Worm (Caenorhabditis elegans) whole organism, young adult: ENCODE data around the gene F10G7.5.

ENCODE experiments used
- B0336.3 ChIP-seq: fragments of 200-800 bp; sonication (Bioruptor generic); IDR thresholded peaks from 2 replicates; pipeline ENCODE4 v1.3.6; 2022; ENCODE audit warnings: missing genetic modification characterization, missing compliant biosample characterization
- C17E4.6 ChIP-seq: fragments of 200-800 bp; sonication (Bioruptor generic); IDR thresholded peaks from 2 replicates; pipeline ENCODE4 v1.3.6; 2022; ENCODE audit warnings: missing genetic modification reagents, missing genetic modification characterization, missing compliant biosample characterization
- F37B4.10 ChIP-seq: fragments of 200-800 bp; sonication (Bioruptor generic); IDR thresholded peaks from 2 replicates; pipeline ENCODE4 v1.3.6; 2022; ENCODE audit warnings: missing genetic modification characterization, missing compliant biosample characterization
- F49E8.2 ChIP-seq: sonication (generic microtip); optimal IDR thresholded peaks from 3 replicates; lab custom pipeline; 2017; ENCODE audit warnings: missing genetic modification characterization, mild to moderate bottlenecking, missing compliant biosample characterization, antibody characterized with exemption, moderate library complexity; ENCODE audit not compliant: insufficient read depth
- T07F8.4 ChIP-seq: sonication (generic microtip); optimal IDR thresholded peaks from 2 replicates; lab custom pipeline; 2016; ENCODE audit warnings: mild to moderate bottlenecking, missing genetic modification characterization, moderate library complexity, missing compliant biosample characterization
- Y53F4B.3 ChIP-seq: fragments of 200-800 bp; sonication (Bioruptor generic); IDR thresholded peaks from 2 replicates; pipeline ENCODE4 v1.3.6; 2022; ENCODE audit warnings: missing genetic modification reagents, missing genetic modification characterization, missing compliant biosample characterization
- Y67H2A.10 ChIP-seq: fragments of 200-800 bp; sonication (Bioruptor generic); conservative IDR thresholded peaks from 2 replicates; pipeline ENCODE4 v1.3.6; 2022; ENCODE audit warnings: missing genetic modification reagents, missing genetic modification characterization, missing compliant biosample characterization
- ZK185.1 ChIP-seq: sonication (generic microtip); optimal IDR thresholded peaks from 2 replicates; lab custom pipeline; 2016; ENCODE audit warnings: mild to moderate bottlenecking, missing genetic modification characterization, missing compliant biosample characterization; ENCODE audit not compliant: poor library complexity, severe bottlenecking
- ama-1 ChIP-seq, 3 experiments: fragments of 150-350 bp in 1 of 3; sonication (generic microtip) in 2 of 3; optimal IDR thresholded peaks; 2 replicates each; lab custom pipeline; 2014 to 2018; ENCODE audit warnings: missing biosample characterization in 2 of 3, missing genetic modification characterization in 2 of 3, missing genetic modification reagents in 2 of 3
- aptf-2 ChIP-seq: fragments of 200-800 bp; sonication (Bioruptor generic); conservative IDR thresholded peaks from 2 replicates; pipeline ENCODE4 v1.3.6; 2022; ENCODE audit warnings: missing genetic modification reagents, missing genetic modification characterization, missing compliant biosample characterization
- aptf-3 ChIP-seq: fragments of 200-800 bp; sonication (Bioruptor generic); IDR thresholded peaks from 2 replicates; pipeline ENCODE4 v1.3.6; 2022; ENCODE audit warnings: missing genetic modification characterization, missing compliant biosample characterization
- atf-7 ChIP-seq: sonication (generic microtip); optimal IDR thresholded peaks from 2 replicates; lab custom pipeline; 2017; ENCODE audit warnings: mild to moderate bottlenecking, missing genetic modification characterization, missing compliant biosample characterization
- cebp-1 ChIP-seq, 2 experiments: fragments of 200-800 bp in 1 of 2; sonication (Bioruptor generic) in 1 of 2; sonication (generic microtip) in 1 of 2; IDR thresholded peaks in 1 of 2; optimal IDR thresholded peaks in 1 of 2; 2 replicates each; pipeline versions ENCODE4 v1.3.6 to Lab custom; 2017 to 2022; ENCODE audit warnings: missing compliant biosample characterization in 2 of 2, missing genetic modification characterization in 2 of 2, mild to moderate bottlenecking in 1 of 2, missing genetic modification reagents in 1 of 2, moderate library complexity in 1 of 2
- ceh-91 ChIP-seq: fragments of 200-800 bp; sonication (Bioruptor generic); IDR thresholded peaks from 2 replicates; pipeline ENCODE4 v1.3.6; 2022; ENCODE audit warnings: missing genetic modification reagents, missing genetic modification characterization, missing compliant biosample characterization
- dox-1 ChIP-seq: fragments of 200-800 bp; sonication (Bioruptor generic); IDR thresholded peaks from 2 replicates; pipeline ENCODE4 v1.3.6; 2022; ENCODE audit warnings: missing genetic modification reagents, missing genetic modification characterization, missing compliant biosample characterization
- dpff-1 ChIP-seq: sonication (generic microtip); optimal IDR thresholded peaks from 2 replicates; lab custom pipeline; 2017; ENCODE audit warnings: mild to moderate bottlenecking, missing genetic modification characterization, missing compliant biosample characterization
- ekl-4 ChIP-seq: fragments of 200-800 bp; sonication (Bioruptor generic); IDR thresholded peaks from 2 replicates; pipeline ENCODE4 v1.3.6; 2022; ENCODE audit warnings: missing genetic modification reagents, missing genetic modification characterization, missing compliant biosample characterization
- fkh-3 ChIP-seq: sonication (generic microtip); optimal IDR thresholded peaks from 2 replicates; lab custom pipeline; 2016; ENCODE audit warnings: mild to moderate bottlenecking, missing genetic modification characterization, missing compliant biosample characterization
- him-1 ChIP-seq: sonication (generic microtip); optimal IDR thresholded peaks from 2 replicates; lab custom pipeline; 2016; ENCODE audit warnings: missing genotype, missing genetic modification reagents, missing genetic modification characterization, missing compliant biosample characterization
- hlh-26 ChIP-seq: fragments of 200-800 bp; sonication (Bioruptor generic); conservative IDR thresholded peaks from 2 replicates; pipeline ENCODE4 v1.3.6; 2022; ENCODE audit warnings: missing genetic modification reagents, missing genetic modification characterization, missing compliant biosample characterization
- hrde-1 ChIP-seq: sonication (generic microtip); optimal IDR thresholded peaks from 2 replicates; lab custom pipeline; 2016; ENCODE audit warnings: missing genetic modification characterization, mild to moderate bottlenecking, missing compliant biosample characterization, moderate library complexity, missing genotype, missing genetic modification reagents, borderline replicate concordance
- hsf-1 ChIP-seq: fragments of 200-800 bp; sonication (Bioruptor generic); IDR thresholded peaks from 2 replicates; pipeline ENCODE4 v1.3.6; 2022; ENCODE audit warnings: missing genetic modification reagents, missing genetic modification characterization, missing compliant biosample characterization
- let-607 ChIP-seq, 2 experiments: fragments of 200-800 bp in 1 of 2; sonication (Bioruptor generic) in 1 of 2; sonication (generic microtip) in 1 of 2; optimal IDR thresholded peaks; 2 replicates each; lab custom pipeline; 2016 to 2018; ENCODE audit warnings: mild to moderate bottlenecking in 2 of 2, missing compliant biosample characterization in 2 of 2, missing genetic modification characterization in 2 of 2, moderate library complexity in 2 of 2, missing genotype in 1 of 2
- lin-26 ChIP-seq: fragments of 200-800 bp; sonication (Bioruptor generic); IDR thresholded peaks from 2 replicates; pipeline ENCODE4 v1.3.6; 2022; ENCODE audit warnings: missing genetic modification reagents, missing genetic modification characterization, missing compliant biosample characterization
- lin-40 ChIP-seq: sonication (generic microtip); optimal IDR thresholded peaks from 2 replicates; lab custom pipeline; 2016; ENCODE audit warnings: missing genetic modification characterization, mild to moderate bottlenecking, missing compliant biosample characterization, missing genotype, missing genetic modification reagents
- lsl-1 ChIP-seq: fragments of 200-800 bp; sonication (Bioruptor generic); optimal IDR thresholded peaks from 2 replicates; lab custom pipeline; 2018; ENCODE audit warnings: mild to moderate bottlenecking, missing genetic modification characterization, moderate library complexity, missing compliant biosample characterization
- madf-10 ChIP-seq: sonication (generic microtip); optimal IDR thresholded peaks from 2 replicates; lab custom pipeline; 2016; ENCODE audit warnings: mild to moderate bottlenecking, missing genetic modification characterization, missing compliant biosample characterization
- madf-6 ChIP-seq: fragments of 200-800 bp; sonication (Bioruptor generic); IDR thresholded peaks from 2 replicates; pipeline ENCODE4 v1.3.6; 2022; ENCODE audit warnings: missing genetic modification reagents, missing genetic modification characterization, missing compliant biosample characterization
- madf-8 ChIP-seq: fragments of 200-800 bp; sonication (Bioruptor generic); conservative IDR thresholded peaks from 2 replicates; pipeline ENCODE4 v1.3.6; 2022; ENCODE audit warnings: missing genetic modification reagents, missing genetic modification characterization, missing compliant biosample characterization
- mes-4 ChIP-seq: sonication (generic microtip); optimal IDR thresholded peaks from 2 replicates; lab custom pipeline; 2016; ENCODE audit warnings: missing genotype, missing genetic modification characterization, missing compliant biosample characterization
- nfya-2 ChIP-seq: fragments of 200-800 bp; sonication (Bioruptor generic); IDR thresholded peaks from 2 replicates; pipeline ENCODE4 v1.3.6; 2022; ENCODE audit warnings: missing genetic modification reagents, missing genetic modification characterization, missing compliant biosample characterization
- nfyb-1 ChIP-seq: fragments of 200-800 bp; sonication (Bioruptor generic); IDR thresholded peaks from 2 replicates; pipeline ENCODE4 v1.3.6; 2022; ENCODE audit warnings: missing genetic modification reagents, missing genetic modification characterization, missing compliant biosample characterization
- nhr-179 ChIP-seq: sonication (generic microtip); optimal IDR thresholded peaks from 2 replicates; lab custom pipeline; 2016; ENCODE audit warnings: mild to moderate bottlenecking, missing genetic modification characterization, missing compliant biosample characterization
- nhr-90 ChIP-seq: sonication (generic microtip); optimal IDR thresholded peaks from 2 replicates; lab custom pipeline; 2016; ENCODE audit warnings: missing genotype, mild to moderate bottlenecking, missing genetic modification characterization, missing compliant biosample characterization
- rec-8 ChIP-seq, 2 experiments: sonication (generic microtip); optimal IDR thresholded peaks; 2 replicates each; lab custom pipeline; 2016; ENCODE audit warnings: mild to moderate bottlenecking in 2 of 2, missing genetic modification characterization in 2 of 2, missing genetic modification reagents in 2 of 2, missing genotype in 2 of 2, missing biosample characterization in 1 of 2, missing compliant biosample characterization in 1 of 2, moderate library complexity in 1 of 2
- repo-1 ChIP-seq: sonication (generic microtip); optimal IDR thresholded peaks from 2 replicates; lab custom pipeline; 2017; ENCODE audit warnings: mild to moderate bottlenecking, missing genetic modification characterization, missing compliant biosample characterization
- rpc-1 ChIP-seq, 2 experiments: fragments of 150-350 bp in 1 of 2; sonication (generic microtip) in 1 of 2; optimal IDR thresholded peaks; 2 replicates each; lab custom pipeline; 2014 to 2018; ENCODE audit warnings: missing biosample characterization in 1 of 2, missing genetic modification characterization in 1 of 2, missing genetic modification reagents in 1 of 2, missing genotype in 1 of 2
- sdz-38 ChIP-seq: sonication (generic microtip); optimal IDR thresholded peaks from 2 replicates; lab custom pipeline; 2016; ENCODE audit warnings: missing genotype, missing genetic modification characterization, missing compliant biosample characterization
- snpc-3.4 ChIP-seq: sonication (generic microtip); optimal IDR thresholded peaks from 2 replicates; lab custom pipeline; 2017; ENCODE audit warnings: missing genetic modification characterization, mild to moderate bottlenecking, missing compliant biosample characterization, antibody characterized with exemption, moderate library complexity, missing genotype, missing genetic modification reagents
- sptf-2 ChIP-seq: fragments of 200-800 bp; sonication (Bioruptor generic); optimal IDR thresholded peaks from 2 replicates; lab custom pipeline; 2018; ENCODE audit warnings: mild to moderate bottlenecking, missing genetic modification characterization, missing compliant biosample characterization
- tbx-9 ChIP-seq: sonication (generic microtip); optimal IDR thresholded peaks from 2 replicates; lab custom pipeline; 2016; ENCODE audit warnings: borderline replicate concordance, missing genetic modification characterization, inconsistent platforms, missing compliant biosample characterization
- xnd-1 ChIP-seq: sonication (generic microtip); optimal IDR thresholded peaks from 2 replicates; lab custom pipeline; 2016; ENCODE audit warnings: missing genotype, missing genetic modification reagents, missing genetic modification characterization, missing compliant biosample characterization
- zfh-2 ChIP-seq: fragments of 200-800 bp; sonication (Bioruptor generic); conservative IDR thresholded peaks from 2 replicates; pipeline ENCODE4 v1.3.6; 2022; ENCODE audit warnings: missing genetic modification reagents, missing genetic modification characterization, missing compliant biosample characterization
- zim-3 ChIP-seq: sonication (generic microtip); optimal IDR thresholded peaks from 2 replicates; lab custom pipeline; 2017; ENCODE audit warnings: mild to moderate bottlenecking, missing genetic modification characterization, moderate library complexity, missing compliant biosample characterization
- ztf-22 ChIP-seq: fragments of 200-800 bp; sonication (Bioruptor generic); optimal IDR thresholded peaks from 2 replicates; lab custom pipeline; 2018; ENCODE audit warnings: mild to moderate bottlenecking, missing genetic modification characterization, moderate library complexity, missing compliant biosample characterization
- ztf-25 ChIP-seq: fragments of 200-800 bp; sonication (Bioruptor generic); IDR thresholded peaks from 2 replicates; pipeline ENCODE4 v1.3.6; 2022; ENCODE audit warnings: missing genetic modification reagents, missing genetic modification characterization, missing compliant biosample characterization
- ztf-28 ChIP-seq: fragments of 200-800 bp; sonication (Bioruptor generic); IDR thresholded peaks from 2 replicates; pipeline ENCODE4 v1.3.6; 2022; ENCODE audit warnings: missing genetic modification reagents, missing genetic modification characterization, missing compliant biosample characterization

Gene F10G7.5

DNA sequence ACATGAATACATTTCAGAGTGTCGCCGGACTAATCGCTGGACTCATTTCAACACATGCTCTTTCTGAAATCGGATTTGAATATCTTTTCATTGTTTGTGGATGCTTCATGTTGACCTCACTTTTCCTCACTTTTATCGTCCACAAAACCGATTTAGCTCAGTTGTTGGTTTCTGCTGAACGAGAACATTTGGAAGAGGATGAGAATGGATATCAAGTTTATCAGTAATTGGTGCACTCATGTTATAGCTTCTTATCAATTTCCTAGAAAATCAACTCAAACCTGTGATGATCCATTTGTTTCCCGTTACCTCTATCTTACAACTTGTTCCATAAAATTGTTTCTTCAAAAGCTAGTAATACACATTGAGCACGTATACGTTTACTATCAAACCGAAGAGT lies 2.8 kb downstream of the F10G7.5 start (continued):
- no peak for TF ChIP-seq ceh-91 (GFP tag; lab: Robert Waterston, UW)
- no peak for TF ChIP-seq tbx-9 (tag; lab: Kevin White, UChicago)
- 0 out of 2 replicates have a peak, but pooled peaks have one; percentile 53 for TF ChIP-seq hsf-1 (GFP tag; lab: Robert Waterston, UW)
- TF ChIP-seq dpff-1 (tag; lab: Kevin White, UChicago): no peak
- TF ChIP-seq aptf-3: no peak
- TF ChIP-seq sptf-2: no peak
- no peak for TF ChIP-seq zim-3 (tag; lab: Kevin White, UChicago)
- TF ChIP-seq fkh-3: no peak
- TF ChIP-seq nhr-179 (tag; lab: Kevin White, UChicago): no peak
- TF ChIP-seq him-1 (tag; lab: Kevin White, UChicago): no peak
- peak; percentile 86 for TF ChIP-seq hrde-1 (tag; lab: Kevin White, UChicago)
- no peak for TF ChIP-seq ZK185.1 (tag; lab: Kevin White, UChicago)
- no peak for TF ChIP-seq atf-7
- no peak for TF ChIP-seq Y67H2A.10
- TF ChIP-seq ztf-25 (GFP tag; lab: Robert Waterston, UW): no peak
- no peak for TF ChIP-seq Y53F4B.3 (GFP tag; lab: Robert Waterston, UW)
- TF ChIP-seq ekl-4 (GFP tag; lab: Robert Waterston, UW): peak; percentile 56; the same call in 1 of the 2 replicates
- TF ChIP-seq cebp-1 (GFP tag; IDR thresholded peaks at IDR 0.05; lab: Robert Waterston, UW): no peak
- no peak for TF ChIP-seq cebp-1 (tag; optimal IDR thresholded peaks at IDR 0.05; lab: Kevin White, UChicago)
- no peak for TF ChIP-seq aptf-2 (GFP tag; lab: Robert Waterston, UW)
- TF ChIP-seq lin-26 (GFP tag; lab: Robert Waterston, UW): no peak
- TF ChIP-seq sdz-38 (tag; lab: Kevin White, UChicago): no peak
- TF ChIP-seq T07F8.4 (tag; lab: Kevin White, UChicago): no peak
- TF ChIP-seq F49E8.2 (tag; lab: Kevin White, UChicago): peak; percentile 56
- TF ChIP-seq lin-40 (tag; lab: Kevin White, UChicago): no peak
- TF ChIP-seq repo-1 (tag; lab: Kevin White, UChicago): no peak
- TF ChIP-seq snpc-3.4: no peak
- no peak for TF ChIP-seq F37B4.10 (GFP tag; lab: Robert Waterston, UW)
- TF ChIP-seq lsl-1 (GFP tag; lab: Kevin White, UChicago): no peak
- TF ChIP-seq nfyb-1 (GFP tag; lab: Robert Waterston, UW): no peak
- TF ChIP-seq nhr-90: no peak
- TF ChIP-seq hlh-26 (GFP tag; lab: Robert Waterston, UW): no peak
- TF ChIP-seq madf-8 (GFP tag; lab: Robert Waterston, UW): no peak; the same call in 1 of the 2 replicates
- peak; percentile 52 for TF ChIP-seq xnd-1 (tag; lab: Kevin White, UChicago)
- no peak for TF ChIP-seq mes-4
- no peak for TF ChIP-seq ama-1 (optimal IDR thresholded peaks at IDR 0.05; lab: Kevin White, UChicago)
- TF ChIP-seq ama-1 (GFP tag; optimal IDR thresholded peaks at IDR 0.05; lab: Kevin White, UChicago): no peak
- TF ChIP-seq ztf-28: no peak
- TF ChIP-seq rec-8 (tag; optimal IDR thresholded peaks at IDR 0.05; lab: Kevin White, UChicago): no peak
- no peak for TF ChIP-seq madf-10 (tag; lab: Kevin White, UChicago)
- TF ChIP-seq nfya-2 (GFP tag; lab: Robert Waterston, UW): no peak
- TF ChIP-seq C17E4.6 (GFP tag; lab: Robert Waterston, UW): no peak
- TF ChIP-seq ztf-22 (GFP tag; lab: Kevin White, UChicago): no peak
- TF ChIP-seq B0336.3 (GFP tag; lab: Robert Waterston, UW): peak; percentile 65
- TF ChIP-seq dox-1: no peak
- no peak for TF ChIP-seq zfh-2 (GFP tag; lab: Robert Waterston, UW)
- TF ChIP-seq madf-6 (GFP tag; lab: Robert Waterston, UW): peak; percentile 69
- no peak for TF ChIP-seq rpc-1 (optimal IDR thresholded peaks at IDR 0.05; lab: Kevin White, UChicago)
- no peak for TF ChIP-seq rpc-1 (tag; optimal IDR thresholded peaks at IDR 0.05; lab: Kevin White, UChicago)
- TF ChIP-seq let-607 (tag; optimal IDR thresholded peaks at IDR 0.05; lab: Kevin White, UChicago): no peak
